Worm (Caenorhabditis elegans): ENCODE data around the gene idpp-1.

idpp-1 gene

ce11 chrIII:748782-749181, 8.3 kb downstream of the idpp-1 start:
- peak; percentile 18 for TF ChIP-seq snu-23 (GFP tag; optimal IDR thresholded peaks at IDR 0.05)
- TF ChIP-seq lin-14 (GFP tag; optimal IDR thresholded peaks at IDR 0.05): peak; percentile 34
- TF ChIP-seq nhr-85 (tag): peak; percentile 2
- no peak for TF ChIP-seq ceh-8 (GFP tag; optimal IDR thresholded peaks at IDR 0.05)
- no peak for TF ChIP-seq nhr-20 (tag; optimal IDR thresholded peaks at IDR 0.05)
- peak in 1 of 6 experiments; percentile 34 for TF ChIP-seq elt-3 (tag; optimal IDR thresholded peaks at IDR 0.05)
- peak; percentile 88 for TF ChIP-seq blmp-1 (tag; optimal IDR thresholded peaks at IDR 0.05)
- no peak for TF ChIP-seq tlp-1 (tag; optimal IDR thresholded peaks at IDR 0.05)
- TF ChIP-seq unc-30 (tag; optimal IDR thresholded peaks at IDR 0.05): no peak
- TF ChIP-seq ama-1 (optimal IDR thresholded peaks at IDR 0.05): no peak
- no peak for TF ChIP-seq ces-1 (GFP tag; optimal IDR thresholded peaks at IDR 0.05)

DNA sequence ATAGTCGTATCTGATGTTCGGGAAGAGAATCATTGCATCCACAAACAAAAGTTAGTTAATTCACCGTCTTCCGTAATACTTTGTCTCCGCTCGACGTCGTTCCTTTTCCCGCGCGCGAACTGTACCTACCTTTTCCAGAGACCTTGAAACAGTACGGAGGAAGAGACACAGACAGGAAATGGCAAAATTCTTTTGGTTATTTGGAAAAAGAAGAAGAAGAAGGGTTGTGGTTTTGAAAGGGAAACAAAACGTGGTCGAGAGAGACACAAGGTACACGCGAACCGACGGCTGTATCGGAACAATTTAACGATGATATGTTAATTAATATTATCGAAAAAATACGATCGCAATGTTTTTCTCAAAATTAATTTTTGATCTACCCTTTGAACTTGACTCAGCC, 9.5 kb downstream of the idpp-1 start:
- TF ChIP-seq lsy-2 (tag; optimal IDR thresholded peaks at IDR 0.05) (no peak), elt-3 (tag; optimal IDR thresholded peaks at IDR 0.05) (peak in 1 of 6 experiments; percentile 20), C16A3.4 (tag; optimal IDR thresholded peaks at IDR 0.05) (no peak), pqm-1 (tag; optimal IDR thresholded peaks at IDR 0.05) (no peak), ztf-4 (tag; optimal IDR thresholded peaks at IDR 0.05) (no peak), fos-1 (tag; optimal IDR thresholded peaks at IDR 0.05) (no peak), egl-27 (tag; optimal IDR thresholded peaks at IDR 0.05) (no peak), nhr-85 (tag) (peak; percentile 67), lin-39 (tag; optimal IDR thresholded peaks at IDR 0.05) (no peak), nhr-90 (tag; optimal IDR thresholded peaks at IDR 0.05; ENCODE audit: poor library complexity) (no peak), nhr-47 (tag; optimal IDR thresholded peaks at IDR 0.05) (no peak), nhr-237 (tag; optimal IDR thresholded peaks at IDR 0.05) (no peak), blmp-1 (tag; optimal IDR thresholded peaks at IDR 0.05) (peak; percentile 95)

DNA sequence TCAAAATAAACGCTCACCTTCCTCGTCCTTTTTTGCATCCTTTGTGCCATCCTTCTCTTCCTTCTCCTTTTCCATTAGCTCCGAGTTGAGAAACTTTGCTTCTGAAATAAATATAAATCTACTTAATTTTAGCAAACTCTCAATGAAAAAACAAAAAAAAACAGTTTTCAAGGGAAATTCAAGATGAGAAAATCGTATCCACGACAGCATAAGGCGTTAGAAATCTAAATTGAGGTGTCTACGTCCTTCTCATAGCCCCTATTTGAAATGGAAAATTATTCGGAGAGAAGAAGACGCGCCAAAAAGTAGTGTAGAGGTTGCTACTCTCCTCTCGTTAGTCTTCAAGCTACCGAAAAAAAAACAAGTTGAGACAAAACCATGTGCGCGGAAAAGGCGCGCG, 11.8 kb downstream of the idpp-1 start, which contains the start of gene pat-12:
TSS of gene pat-12 (minus strand) at position 101 of the 400 bp plus-strand sequence.
- TF ChIP-seq snpc-4 (tag; optimal IDR thresholded peaks at IDR 0.05): no peak
- no peak for TF ChIP-seq lsy-2 (tag; optimal IDR thresholded peaks at IDR 0.05)
- TF ChIP-seq lir-3 (tag; optimal IDR thresholded peaks at IDR 0.05; ENCODE audit: poor library complexity): no peak
- TF ChIP-seq unc-30 (tag; optimal IDR thresholded peaks at IDR 0.05): no peak
- TF ChIP-seq hlh-4 (tag; optimal IDR thresholded peaks at IDR 0.05): no peak
- TF ChIP-seq mdl-1 (tag; optimal IDR thresholded peaks at IDR 0.05): no peak
- TF ChIP-seq irx-1 (tag; optimal IDR thresholded peaks at IDR 0.05): no peak
- TF ChIP-seq ztf-4 (tag; optimal IDR thresholded peaks at IDR 0.05): no peak
- no peak for TF ChIP-seq nhr-77 (tag; optimal IDR thresholded peaks at IDR 0.05)

ce11 chrIII:754371-754770, 13.9 kb downstream of the idpp-1 start:
- no peak for TF ChIP-seq efl-1 (optimal IDR thresholded peaks at IDR 0.05)
- peak in 1 of 2 experiments; percentile 65 for TF ChIP-seq efl-1 (GFP tag; optimal IDR thresholded peaks at IDR 0.05 in 1 of 2)
- TF ChIP-seq irx-1 (tag; optimal IDR thresholded peaks at IDR 0.05): no peak
- no peak for TF ChIP-seq zag-1 (tag; optimal IDR thresholded peaks at IDR 0.05)

DNA sequence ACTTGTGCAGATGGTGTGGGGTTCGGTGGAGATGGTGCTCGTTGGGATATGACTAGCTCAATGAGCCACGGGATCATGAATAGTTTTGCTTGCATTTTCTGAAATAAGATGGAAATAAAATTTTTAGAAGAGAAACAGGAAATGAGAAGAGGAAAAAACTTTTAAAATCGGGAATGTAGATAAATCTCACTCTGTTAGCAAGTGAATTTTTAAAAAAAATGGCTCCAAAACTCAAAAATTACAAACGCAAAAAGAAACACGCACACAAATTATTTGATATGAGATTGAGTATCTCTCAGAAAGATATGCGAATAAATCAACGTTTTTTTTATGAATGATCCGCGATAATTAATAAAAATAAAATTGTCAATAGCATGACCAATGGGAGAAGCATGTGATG, 17.5 kb downstream of the idpp-1 start, which contains the start of gene T17H7.7:
TSS of gene T17H7.7 (minus strand) at position 101 of the 400 bp plus-strand sequence.
- no peak for TF ChIP-seq nhr-12 (tag; optimal IDR thresholded peaks at IDR 0.05)
- no peak for TF ChIP-seq sptf-1 (tag; optimal IDR thresholded peaks at IDR 0.05)
- no peak for TF ChIP-seq lir-3 (tag; optimal IDR thresholded peaks at IDR 0.05; ENCODE audit: poor library complexity)
- no peak for TF ChIP-seq zip-4 (GFP tag; optimal IDR thresholded peaks at IDR 0.05)
- TF ChIP-seq efl-1 (optimal IDR thresholded peaks at IDR 0.05): no peak
- TF ChIP-seq efl-1 (GFP tag; optimal IDR thresholded peaks at IDR 0.05 in 1 of 2): no peak
- TF ChIP-seq F16B12.6 (tag; optimal IDR thresholded peaks at IDR 0.05): no peak

DNA sequence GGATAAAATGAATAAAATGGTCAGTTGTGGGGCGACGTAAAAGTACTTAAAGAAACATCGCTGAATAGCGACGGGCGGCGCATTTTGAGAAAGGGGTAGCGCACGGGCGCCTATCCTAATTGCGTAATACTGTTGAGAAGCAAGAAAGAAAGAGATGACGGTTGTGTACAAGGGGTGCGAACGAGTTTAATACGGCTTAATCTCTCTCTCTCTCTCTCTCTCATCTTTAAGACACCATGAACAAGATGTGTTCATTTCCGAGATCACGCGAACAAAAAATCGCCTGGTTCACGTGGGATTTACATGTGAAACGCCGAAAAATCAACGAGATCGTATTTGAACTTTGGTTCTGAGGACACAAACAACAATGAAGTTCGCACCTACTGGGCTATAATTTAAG, 19.2 kb downstream of the idpp-1 start:
- TF ChIP-seq nhr-47 (tag; optimal IDR thresholded peaks at IDR 0.05) (no peak), blmp-1 (tag; optimal IDR thresholded peaks at IDR 0.05) (peak; percentile 36)

Measured in whole organism, L1 larva.